Fruit fly (Drosophila melanogaster) whole organism: ENCODE results near the gene RhoGAP92B.

ENCODE experiments used
- CG8478 ChIP-seq: fragments of >200 bp; optimal IDR thresholded peaks from 2 replicates; lab custom pipeline; 2018; ENCODE audit warnings: inconsistent platforms
- pan ChIP-seq: fragments of >200 bp; optimal IDR thresholded peaks from 2 replicates; lab custom pipeline; 2017
- usp ChIP-seq: fragments of >200 bp; optimal IDR thresholded peaks from 2 replicates; lab custom pipeline; 2017; ENCODE audit warnings: missing biosample characterization, missing genetic modification characterization, mixed read lengths

DNA sequence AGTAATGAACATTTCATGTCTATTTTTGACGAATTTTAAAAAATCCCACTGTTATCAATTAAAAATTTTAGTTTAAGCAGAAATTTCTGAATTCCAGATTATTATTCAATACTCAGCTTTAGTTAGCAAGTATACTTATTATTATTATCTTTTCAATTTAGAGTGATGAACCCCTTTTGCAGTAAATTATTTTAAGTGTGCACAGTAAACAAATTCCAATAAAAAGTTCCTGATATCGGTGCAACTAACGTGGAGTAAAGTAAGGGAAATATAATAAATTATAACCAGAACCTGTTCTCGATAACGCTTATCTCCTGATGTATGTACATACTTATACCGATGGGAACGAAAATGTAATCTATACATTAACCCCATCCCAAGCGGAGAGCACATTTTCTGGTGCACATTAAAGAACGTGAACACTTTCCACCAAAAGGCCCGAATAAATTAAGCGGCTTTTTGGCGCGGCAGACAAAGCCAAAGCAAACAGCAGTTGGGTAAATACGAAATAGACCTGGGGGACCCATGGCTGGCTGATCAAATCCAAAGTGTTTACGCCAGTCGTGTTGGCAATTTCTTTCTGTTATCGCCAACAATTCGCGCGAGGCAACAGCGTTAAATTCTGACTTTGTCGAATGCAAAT is 46.8 kb upstream of the RhoGAP92B start:
- TF ChIP-seq usp (GFP tag; lab: Kevin White, UChicago), result no peak
- TF ChIP-seq pan (lab: Kevin White, UChicago), result no peak
- no peak for TF ChIP-seq CG8478 (lab: Kevin White, UChicago)
